Worm (Caenorhabditis elegans) whole organism, early embryonic: ENCODE results near the gene str-74.

Experiments
- B0310.2 ChIP-seq: sonication (generic microtip); optimal IDR thresholded peaks from 2 replicates; lab custom pipeline; 2016; ENCODE audit warnings: mild to moderate bottlenecking, missing genetic modification characterization, missing compliant biosample characterization
- F13C5.2 ChIP-seq: sonication (generic microtip); optimal IDR thresholded peaks from 2 replicates; lab custom pipeline; 2017; ENCODE audit warnings: mild to moderate bottlenecking, missing genetic modification characterization, inconsistent platforms, missing compliant biosample characterization
- aly-1 ChIP-seq: sonication (generic microtip); optimal IDR thresholded peaks from 2 replicates; lab custom pipeline; 2016; ENCODE audit warnings: missing genetic modification characterization, missing compliant biosample characterization
- ama-1 ChIP-seq: fragments of 150-350 bp; optimal IDR thresholded peaks from 2 replicates; lab custom pipeline; 2014
- ceh-13 ChIP-seq: fragments of 200-800 bp; sonication (Bioruptor generic); optimal IDR thresholded peaks from 2 replicates; lab custom pipeline; 2018; ENCODE audit warnings: mild to moderate bottlenecking, missing genetic modification characterization, missing compliant biosample characterization
- ceh-36 ChIP-seq: sonication (generic microtip); optimal IDR thresholded peaks from 2 replicates; lab custom pipeline; 2016; ENCODE audit warnings: missing genetic modification characterization, inconsistent platforms, missing compliant biosample characterization
- ets-7 ChIP-seq: sonication (generic microtip); optimal IDR thresholded peaks from 2 replicates; lab custom pipeline; 2016; ENCODE audit warnings: missing genotype, missing genetic modification characterization, missing compliant biosample characterization
- flt-1 ChIP-seq: fragments of 200-800 bp; sonication (Bioruptor generic); IDR thresholded peaks from 2 replicates; pipeline ENCODE4 v1.3.6; 2022; ENCODE audit warnings: missing genetic modification characterization, missing compliant biosample characterization
- hmbx-1 ChIP-seq: sonication (generic microtip); optimal IDR thresholded peaks from 2 replicates; lab custom pipeline; 2016; ENCODE audit warnings: mild to moderate bottlenecking, missing genetic modification characterization, missing compliant biosample characterization
- hmg-4 ChIP-seq: fragments of 200-800 bp; sonication (Bioruptor generic); optimal IDR thresholded peaks from 2 replicates; lab custom pipeline; 2018; ENCODE audit warnings: mild to moderate bottlenecking, missing genetic modification characterization, missing compliant biosample characterization
- hnd-1 ChIP-seq: sonication (generic microtip); optimal IDR thresholded peaks from 2 replicates; lab custom pipeline; 2016; ENCODE audit warnings: missing genetic modification characterization, missing compliant biosample characterization
- pes-1 ChIP-seq: fragments of 200-800 bp; sonication (Bioruptor generic); IDR thresholded peaks from 2 replicates; pipeline ENCODE4 v1.3.6; 2022; ENCODE audit warnings: missing genetic modification reagents, missing genetic modification characterization, missing compliant biosample characterization
- scrt-1 ChIP-seq: fragments of 200-800 bp; sonication (Bioruptor generic); IDR thresholded peaks from 2 replicates; pipeline ENCODE4 v1.3.6; 2022; ENCODE audit warnings: missing genetic modification characterization, missing compliant biosample characterization
- sea-1 ChIP-seq: fragments of 200-800 bp; sonication (Bioruptor generic); conservative IDR thresholded peaks from 2 replicates; pipeline ENCODE4 v1.3.6; 2022; ENCODE audit warnings: missing genetic modification characterization, missing compliant biosample characterization
- tbx-11 ChIP-seq: fragments of 200-800 bp; sonication (Bioruptor generic); IDR thresholded peaks from 2 replicates; pipeline ENCODE4 v1.3.6; 2022; ENCODE audit warnings: missing genetic modification characterization, missing compliant biosample characterization
- tbx-37 ChIP-seq: fragments of 200-800 bp; sonication (Bioruptor generic); conservative IDR thresholded peaks from 2 replicates; pipeline ENCODE4 v1.3.6; 2022; ENCODE audit warnings: missing genetic modification reagents, missing genetic modification characterization, missing compliant biosample characterization
- tra-4 ChIP-seq: sonication (generic microtip); optimal IDR thresholded peaks from 2 replicates; lab custom pipeline; 2017; ENCODE audit warnings: missing genetic modification characterization, missing compliant biosample characterization

str-74 gene

ce11 chrX:10215429-10215828, 25.4 kb downstream of the str-74 start, which contains the start of gene F44A6.4:
Gene F44A6.4, minus strand, starts transcription at chrX:10215495.
- no peak for TF ChIP-seq ets-7 (tag; lab: Kevin White, UChicago)
- no peak for TF ChIP-seq F13C5.2 (tag; lab: Kevin White, UChicago)
- TF ChIP-seq ama-1 (lab: Kevin White, UChicago), result no peak
- TF ChIP-seq ceh-13 (GFP tag; lab: Kevin White, UChicago), result no peak
- no peak for TF ChIP-seq hnd-1 (tag; lab: Kevin White, UChicago)
- TF ChIP-seq B0310.2 (tag; lab: Kevin White, UChicago), result no peak
- no peak for TF ChIP-seq scrt-1 (GFP tag; lab: Robert Waterston, UW)
- TF ChIP-seq aly-1, result no peak
- TF ChIP-seq sea-1 (GFP tag; lab: Robert Waterston, UW), result no peak

- TF ChIP-seq hnd-1 (tag; lab: Kevin White, UChicago) (no peak), scrt-1 (GFP tag; lab: Robert Waterston, UW) (no peak), aly-1 (no peak)
Measured at ce11 chrX:10212469-10212868, 28.4 kb downstream of the str-74 start, which contains the start of gene F44A6.3. Gene F44A6.3, plus strand, starts transcription at chrX:10212769.

ce11 chrX:10208481-10208880, 32.4 kb downstream of the str-74 start:
- TF ChIP-seq ama-1 (lab: Kevin White, UChicago), result no peak
- TF ChIP-seq hnd-1 (tag; lab: Kevin White, UChicago), result no peak
- TF ChIP-seq hmg-4 (GFP tag; lab: Kevin White, UChicago), result no peak
- no peak for TF ChIP-seq scrt-1 (GFP tag; lab: Robert Waterston, UW)
- TF ChIP-seq flt-1 (GFP tag; lab: Robert Waterston, UW), result no peak
- no peak for TF ChIP-seq ets-7 (tag; lab: Kevin White, UChicago)
- no peak for TF ChIP-seq aly-1
- no peak for TF ChIP-seq ceh-36 (tag; lab: Kevin White, UChicago)
- TF ChIP-seq tbx-37 (GFP tag; lab: Robert Waterston, UW), result no peak
- TF ChIP-seq hmbx-1 (tag; lab: Kevin White, UChicago), result no peak

- no peak for TF ChIP-seq hmg-4 (GFP tag; lab: Kevin White, UChicago)
- no peak for TF ChIP-seq pes-1 (GFP tag; lab: Robert Waterston, UW)
- TF ChIP-seq ets-7 (tag; lab: Kevin White, UChicago), result no peak
- TF ChIP-seq tbx-37 (GFP tag; lab: Robert Waterston, UW), result no peak
- no peak for TF ChIP-seq tra-4
- TF ChIP-seq ama-1 (lab: Kevin White, UChicago), result no peak
- no peak for TF ChIP-seq scrt-1 (GFP tag; lab: Robert Waterston, UW)
- TF ChIP-seq flt-1 (GFP tag; lab: Robert Waterston, UW), result no peak
- TF ChIP-seq hmbx-1 (tag; lab: Kevin White, UChicago), result no peak
- no peak for TF ChIP-seq hnd-1 (tag; lab: Kevin White, UChicago)
- no peak for TF ChIP-seq ceh-13 (GFP tag; lab: Kevin White, UChicago)
- TF ChIP-seq tbx-11 (GFP tag; lab: Robert Waterston, UW), result no peak
- no peak for TF ChIP-seq aly-1
- TF ChIP-seq F13C5.2 (tag; lab: Kevin White, UChicago), result no peak
- no peak for TF ChIP-seq sea-1 (GFP tag; lab: Robert Waterston, UW)
- no peak for TF ChIP-seq ceh-36 (tag; lab: Kevin White, UChicago)
- TF ChIP-seq B0310.2 (tag; lab: Kevin White, UChicago), result no peak
Measured at ce11 chrX:10206008-10206407, 34.8 kb downstream of the str-74 start.

ce11 chrX:10205321-10205720, 35.5 kb downstream of the str-74 start, which contains the start of gene sex-1:
Gene sex-1, minus strand, starts transcription at chrX:10205421.
- TF ChIP-seq hmbx-1 (tag; lab: Kevin White, UChicago) (no peak), tbx-37 (GFP tag; lab: Robert Waterston, UW) (no peak), aly-1 (no peak), pes-1 (GFP tag; lab: Robert Waterston, UW) (no peak), ceh-13 (GFP tag; lab: Kevin White, UChicago) (no peak), tra-4 (no peak), F13C5.2 (tag; lab: Kevin White, UChicago) (no peak), ama-1 (lab: Kevin White, UChicago) (no peak), sea-1 (GFP tag; lab: Robert Waterston, UW) (no peak), hmg-4 (GFP tag; lab: Kevin White, UChicago) (no peak)

- TF ChIP-seq hmg-4 (GFP tag; lab: Kevin White, UChicago), result peak; percentile 7
- no peak for TF ChIP-seq ets-7 (tag; lab: Kevin White, UChicago)
- 0 out of 2 replicates have a peak, but pooled peaks have one; percentile 14 for TF ChIP-seq tbx-11 (GFP tag; lab: Robert Waterston, UW)
- no peak for TF ChIP-seq ama-1 (lab: Kevin White, UChicago)
- no peak for TF ChIP-seq hmbx-1 (tag; lab: Kevin White, UChicago)
- TF ChIP-seq hnd-1 (tag; lab: Kevin White, UChicago), result no peak
- TF ChIP-seq ceh-36 (tag; lab: Kevin White, UChicago), result peak; percentile 48
- no peak for TF ChIP-seq tra-4
- no peak for TF ChIP-seq scrt-1 (GFP tag; lab: Robert Waterston, UW)
- TF ChIP-seq flt-1 (GFP tag; lab: Robert Waterston, UW), result 0 out of 2 replicates have a peak, but pooled peaks have one; percentile 5
- TF ChIP-seq pes-1 (GFP tag; lab: Robert Waterston, UW), result peak; percentile 47; the same call in 1 of the 2 replicates
- TF ChIP-seq sea-1 (GFP tag; lab: Robert Waterston, UW), result no peak
- TF ChIP-seq F13C5.2 (tag; lab: Kevin White, UChicago), result no peak
- no peak for TF ChIP-seq aly-1
- no peak for TF ChIP-seq tbx-37 (GFP tag; lab: Robert Waterston, UW)
- no peak for TF ChIP-seq B0310.2 (tag; lab: Kevin White, UChicago)
- no peak for TF ChIP-seq ceh-13 (GFP tag; lab: Kevin White, UChicago)
Measured at ce11 chrX:10204313-10205063, 36.4 kb downstream of the str-74 start.
